Fruit fly (Drosophila melanogaster) whole organism, adult: ENCODE results near the gene bocks.

Experiments
- CG1620 ChIP-seq: fragments of 200-800 bp; sonication (Bioruptor generic); optimal IDR thresholded peaks from 2 replicates; lab custom pipeline; 2016; ENCODE audit warnings: missing biosample characterization, missing genetic modification characterization
- kay ChIP-seq: fragments of 200-800 bp; sonication (Bioruptor generic); peaks from one replicate; lab custom pipeline; 2016; ENCODE audit warnings: missing biosample characterization, missing genetic modification characterization, borderline replicate concordance

- no peak for TF ChIP-seq kay
- TF ChIP-seq CG1620 = no peak
Measured at dm6 chr3R:9561121-9561520, 29.7 kb downstream of the bocks start.
